Worm (Caenorhabditis elegans): ENCODE data around the gene T15B7.1.
A peak's percentile ranks its signal among the peaks of the same experiment; 100 is the strongest.

ce11 chrV:6879490-6879889 lies 37.0 kb downstream of the T15B7.1 start:
- TF ChIP-seq mep-1 (tag; optimal IDR thresholded peaks at IDR 0.05) (peak; percentile 80), nhr-77 (tag; optimal IDR thresholded peaks at IDR 0.05) (peak; percentile 12), lsy-2 (tag; optimal IDR thresholded peaks at IDR 0.05) (peak; percentile 34 to 63), nhr-11 (tag; optimal IDR thresholded peaks at IDR 0.05) (peak; percentile 44), nhr-6 (tag; optimal IDR thresholded peaks at IDR 0.05) (peak; percentile 14), nhr-76 (tag; optimal IDR thresholded peaks at IDR 0.05) (no peak), unc-62 (GFP tag; optimal IDR thresholded peaks at IDR 0.05 in 1 of 2) (peak in 1 of 2 experiments; percentile 100), unc-62 (tag; optimal IDR thresholded peaks at IDR 0.05) (no peak), ces-1 (GFP tag; optimal IDR thresholded peaks at IDR 0.05) (no peak), fkh-10 (GFP tag; optimal IDR thresholded peaks at IDR 0.05) (peak; percentile 80)
